ENCODE assay signal across 5 worm cellular contexts in genomic region chrIII:8085355-8085754, ce11.
TF ChIP-seq lines count a peak whose summit lies in the region.

K06H7.7 (minus strand) TSS chrIII:8085475.
grp-1 (plus strand) TSS chrIII:8085705.

TF ChIP-seq in whole organism, L1 larva, 84 proteins besides CTCF, POLR2A, EP300 and RAD21 (continued from another document and continues in another):
- TF ChIP-seq efl-3 (GFP tag; optimal IDR thresholded peaks at IDR 0.05; lab: Kevin White, UChicago) (no peak), alr-1 (tag; optimal IDR thresholded peaks at IDR 0.05; lab: Kevin White, UChicago; ENCODE audit: borderline replicate concordance) (no peak), sptf-1 (tag; optimal IDR thresholded peaks at IDR 0.05; lab: Kevin White, UChicago) (no peak), C16A3.4 (tag; optimal IDR thresholded peaks at IDR 0.05; lab: Kevin White, UChicago) (peak; percentile 36), Y116A8C.19 (tag; optimal IDR thresholded peaks at IDR 0.05; lab: Kevin White, UChicago; ENCODE audit: borderline replicate concordance) (no peak), zag-1 (tag; optimal IDR thresholded peaks at IDR 0.05; lab: Kevin White, UChicago) (no peak), nhr-28 (tag; optimal IDR thresholded peaks at IDR 0.05; lab: Kevin White, UChicago) (no peak), fkh-4 (tag; optimal IDR thresholded peaks at IDR 0.05; lab: Kevin White, UChicago; ENCODE audit: borderline replicate concordance) (no peak), nhr-237 (tag; optimal IDR thresholded peaks at IDR 0.05; lab: Kevin White, UChicago) (no peak), elt-2 (tag; optimal IDR thresholded peaks at IDR 0.05; lab: Kevin White, UChicago) (no peak), unc-98 (GFP tag; IDR thresholded peaks at IDR 0.05; lab: Robert Waterston, UW) (no peak), ceh-8 (GFP tag; optimal IDR thresholded peaks at IDR 0.05; lab: Kevin White, UChicago) (no peak), lin-35 (GFP tag; optimal IDR thresholded peaks at IDR 0.05; lab: Kevin White, UChicago) (peak; percentile 75 to 82), skn-1 (tag; optimal IDR thresholded peaks at IDR 0.05; lab: Kevin White, UChicago) (peak; percentile 64), unc-130 (tag; optimal IDR thresholded peaks at IDR 0.05; lab: Kevin White, UChicago) (no peak), ama-1 (optimal IDR thresholded peaks at IDR 0.05; lab: Kevin White, UChicago) (no peak), ceh-82 (tag; optimal IDR thresholded peaks at IDR 0.05; lab: Kevin White, UChicago) (peak; percentile 37 to 52 (median 40)), hlh-4 (tag; optimal IDR thresholded peaks at IDR 0.05; lab: Kevin White, UChicago) (no peak), snpc-4 (tag; optimal IDR thresholded peaks at IDR 0.05; lab: Kevin White, UChicago) (peak; percentile 9), fkh-10 (GFP tag; optimal IDR thresholded peaks at IDR 0.05; lab: Kevin White, UChicago) (no peak), egl-13 (tag; optimal IDR thresholded peaks at IDR 0.05; lab: Kevin White, UChicago) (no peak), ztf-4 (tag; optimal IDR thresholded peaks at IDR 0.05; lab: Kevin White, UChicago) (no peak), mdl-1 (tag; optimal IDR thresholded peaks at IDR 0.05; lab: Kevin White, UChicago) (no peak), dsc-1 (tag; optimal IDR thresholded peaks at IDR 0.05; lab: Kevin White, UChicago) (peak; percentile 44), efl-1 (optimal IDR thresholded peaks at IDR 0.05; lab: Kevin White, UChicago) (peak; percentile 74 to 79), efl-1 (GFP tag; optimal IDR thresholded peaks at IDR 0.05 in 1 of 2; lab: Kevin White, UChicago) (peak; percentile 76 to 97)

TF ChIP-seq in whole organism, L2 larva, 48 proteins besides CTCF, POLR2A, EP300 and RAD21 (continued from another document):
- no peak for TF ChIP-seq F13H6.1 (tag; optimal IDR thresholded peaks at IDR 0.05; lab: Kevin White, UChicago)
- TF ChIP-seq fos-1 (tag; optimal IDR thresholded peaks at IDR 0.05; lab: Kevin White, UChicago) = peak; percentile 27
- TF ChIP-seq lin-39 (tag; optimal IDR thresholded peaks at IDR 0.05; lab: Kevin White, UChicago) = no peak
- TF ChIP-seq nhr-77 (tag; optimal IDR thresholded peaks at IDR 0.05; lab: Kevin White, UChicago) = no peak
- peak; percentile 84 for TF ChIP-seq C34F6.9 (tag; optimal IDR thresholded peaks at IDR 0.05; lab: Kevin White, UChicago)
- peak; percentile 74 for TF ChIP-seq gmeb-1 (tag; optimal IDR thresholded peaks at IDR 0.05; lab: Kevin White, UChicago)
- TF ChIP-seq nhr-25 (tag; optimal IDR thresholded peaks at IDR 0.05; lab: Kevin White, UChicago) = peak; percentile 46
- peak; percentile 87 for TF ChIP-seq unc-55 (GFP tag; optimal IDR thresholded peaks at IDR 0.05; lab: Kevin White, UChicago)
- no peak for TF ChIP-seq nhr-23 (tag; optimal IDR thresholded peaks at IDR 0.05; lab: Kevin White, UChicago)

TF ChIP-seq in whole organism, L4 larva, 104 proteins besides CTCF, POLR2A, EP300 and RAD21 (continued from another document and continues in another):
- TF ChIP-seq Y105C5A.15 (GFP tag; IDR thresholded peaks at IDR 0.05; lab: Robert Waterston, UW) (no peak), lim-7 (GFP tag; IDR thresholded peaks at IDR 0.05; lab: Robert Waterston, UW) (no peak), unc-62 (GFP tag; optimal IDR thresholded peaks at IDR 0.05 in 1 of 2; lab: Kevin White, UChicago) (no peak), unc-62 (tag; optimal IDR thresholded peaks at IDR 0.05; lab: Kevin White, UChicago) (no peak), jun-1 (tag; optimal IDR thresholded peaks at IDR 0.05; lab: Kevin White, UChicago) (no peak), nhr-6 (tag; optimal IDR thresholded peaks at IDR 0.05; lab: Kevin White, UChicago) (peak; percentile 37), dpl-1 (GFP tag; optimal IDR thresholded peaks at IDR 0.05; lab: Kevin White, UChicago) (peak; percentile 66), nhr-28 (tag; optimal IDR thresholded peaks at IDR 0.05; lab: Kevin White, UChicago) (no peak), ceh-82 (tag; optimal IDR thresholded peaks at IDR 0.05; lab: Kevin White, UChicago) (no peak), F44E2.7 (GFP tag; IDR thresholded peaks at IDR 0.05; lab: Robert Waterston, UW) (no peak), zfp-2 (tag; optimal IDR thresholded peaks at IDR 0.05; lab: Kevin White, UChicago) (no peak), hlh-30 (tag; optimal IDR thresholded peaks at IDR 0.05; lab: Kevin White, UChicago; ENCODE audit: insufficient read depth) (peak; percentile 34), ztf-7 (tag; optimal IDR thresholded peaks at IDR 0.05; lab: Kevin White, UChicago) (no peak), nhr-42 (GFP tag; IDR thresholded peaks at IDR 0.05; lab: Robert Waterston, UW) (no peak), F10B5.3 (tag; optimal IDR thresholded peaks at IDR 0.05; lab: Kevin White, UChicago) (no peak), nhr-77 (tag; optimal IDR thresholded peaks at IDR 0.05; lab: Kevin White, UChicago) (no peak), lir-3 (tag; optimal IDR thresholded peaks at IDR 0.05; lab: Kevin White, UChicago) (no peak), egl-27 (tag; optimal IDR thresholded peaks at IDR 0.05; lab: Kevin White, UChicago) (no peak), ztf-11 (tag; optimal IDR thresholded peaks at IDR 0.05; lab: Kevin White, UChicago) (no peak), lin-13 (GFP tag; optimal IDR thresholded peaks at IDR 0.05; lab: Kevin White, UChicago) (no peak), mes-2 (tag; optimal IDR thresholded peaks at IDR 0.05; lab: Kevin White, UChicago; ENCODE audit: poor library complexity, severe bottlenecking) (peak; percentile 59), aly-2 (tag; optimal IDR thresholded peaks at IDR 0.05; lab: Kevin White, UChicago) (no peak), ceh-20 (GFP tag; IDR thresholded peaks at IDR 0.05; lab: Robert Waterston, UW) (no peak), nhr-102 (tag; optimal IDR thresholded peaks at IDR 0.05; lab: Kevin White, UChicago) (no peak), spr-3 (GFP tag; optimal IDR thresholded peaks at IDR 0.05; lab: Kevin White, UChicago) (no peak), lin-29 (GFP tag; IDR thresholded peaks at IDR 0.05; lab: Robert Waterston, UW) (no peak), lin-15B (tag; optimal IDR thresholded peaks at IDR 0.05; lab: Kevin White, UChicago) (no peak), madf-9 (GFP tag; conservative IDR thresholded peaks at IDR 0.05; lab: Robert Waterston, UW) (no peak), nhr-25 (tag; optimal IDR thresholded peaks at IDR 0.05; lab: Kevin White, UChicago; ENCODE audit: borderline replicate concordance, insufficient read depth) (no peak), nhr-11 (tag; optimal IDR thresholded peaks at IDR 0.05; lab: Kevin White, UChicago) (no peak), T20F7.1 (GFP tag; optimal IDR thresholded peaks at IDR 0.05; lab: Kevin White, UChicago) (peak; percentile 49), zip-2 (tag; optimal IDR thresholded peaks at IDR 0.05; lab: Kevin White, UChicago) (no peak), nhr-111 (GFP tag; optimal IDR thresholded peaks at IDR 0.05; lab: Kevin White, UChicago) (no peak), ZK337.2 (GFP tag; IDR thresholded peaks at IDR 0.05; lab: Robert Waterston, UW) (no peak), snpc-1.2 (GFP tag; IDR thresholded peaks at IDR 0.05; lab: Robert Waterston, UW) (no peak)

TF ChIP-seq in whole organism, late embryonic, 69 proteins besides CTCF, POLR2A, EP300 and RAD21 (continued from another document):
- TF ChIP-seq unc-42 (tag; optimal IDR thresholded peaks at IDR 0.05; lab: Kevin White, UChicago) (peak; percentile 24), hlh-13 (GFP tag; optimal IDR thresholded peaks at IDR 0.05; lab: Kevin White, UChicago) (no peak), hlh-8 (tag; optimal IDR thresholded peaks at IDR 0.05; lab: Kevin White, UChicago) (no peak), ceh-22 (tag; optimal IDR thresholded peaks at IDR 0.05; lab: Kevin White, UChicago) (no peak), pros-1 (tag; optimal IDR thresholded peaks at IDR 0.05; lab: Kevin White, UChicago) (peak; percentile 98), ceh-48 (tag; optimal IDR thresholded peaks at IDR 0.05; lab: Kevin White, UChicago) (no peak)

TF ChIP-seq in whole organism, mixed stage, embryonic, 35 proteins besides CTCF, POLR2A, EP300 and RAD21 (continued from another document):
- TF ChIP-seq nhr-2 (tag; optimal IDR thresholded peaks at IDR 0.05; lab: Kevin White, UChicago) (no peak), sem-2 (GFP tag; optimal IDR thresholded peaks at IDR 0.05; lab: Kevin White, UChicago) (no peak), lin-13 (tag; optimal IDR thresholded peaks at IDR 0.05; lab: Kevin White, UChicago) (no peak), ham-2 (GFP tag; optimal IDR thresholded peaks at IDR 0.05; lab: Kevin White, UChicago) (no peak), cnd-1 (tag; optimal IDR thresholded peaks at IDR 0.05; lab: Kevin White, UChicago) (no peak), M03D4.4 (tag; optimal IDR thresholded peaks at IDR 0.05; lab: Kevin White, UChicago) (no peak), nhr-76 (tag; optimal IDR thresholded peaks at IDR 0.05; lab: Kevin White, UChicago) (no peak), elt-1 (tag; optimal IDR thresholded peaks at IDR 0.05; lab: Kevin White, UChicago; ENCODE audit: borderline replicate concordance, insufficient read depth) (no peak), mls-2 (tag; optimal IDR thresholded peaks at IDR 0.05; lab: Kevin White, UChicago) (no peak), unc-62 (GFP tag; optimal IDR thresholded peaks at IDR 0.05; lab: Kevin White, UChicago) (no peak), nhr-12 (tag; optimal IDR thresholded peaks at IDR 0.05; lab: Kevin White, UChicago) (no peak), drap-1 (GFP tag; optimal IDR thresholded peaks at IDR 0.05; lab: Kevin White, UChicago) (no peak), ztf-11 (tag; optimal IDR thresholded peaks at IDR 0.05; lab: Kevin White, UChicago) (no peak), mab-5 (tag; optimal IDR thresholded peaks at IDR 0.05; lab: Kevin White, UChicago) (no peak), bed-3 (GFP tag; optimal IDR thresholded peaks at IDR 0.05; lab: Kevin White, UChicago) (no peak), nhr-28 (tag; optimal IDR thresholded peaks at IDR 0.05; lab: Kevin White, UChicago) (no peak), pha-4 (tag; optimal IDR thresholded peaks at IDR 0.05; lab: Kevin White, UChicago) (peak; percentile 29)
